Fruit fly (Drosophila melanogaster) whole organism, wandering third instar larva: ENCODE results near the gene Polr1D.
A peak's percentile ranks its signal among the peaks of the same experiment; 100 is the strongest.

ENCODE experiments used
- Abd-B ChIP-seq: fragments of >200 bp; optimal IDR thresholded peaks from 2 replicates; lab custom pipeline; 2017; ENCODE audit warnings: missing biosample characterization, missing genetic modification characterization
- CG32264 ChIP-seq: fragments of 200-800 bp; sonication (Bioruptor generic); optimal IDR thresholded peaks from 2 replicates; lab custom pipeline; 2016; ENCODE audit warnings: missing biosample characterization, missing genetic modification characterization
- CG9705 ChIP-seq: fragments of 200-800 bp; sonication (Bioruptor generic); optimal IDR thresholded peaks from 2 replicates; lab custom pipeline; 2018; ENCODE audit warnings: missing biosample characterization, mild to moderate bottlenecking, missing genetic modification characterization
- CrebA ChIP-seq: fragments of 200-800 bp; sonication (Bioruptor generic); optimal IDR thresholded peaks from 2 replicates; lab custom pipeline; 2016; ENCODE audit warnings: missing biosample characterization, mild to moderate bottlenecking, missing genetic modification characterization, borderline replicate concordance
- Dfd ChIP-seq: fragments of >200 bp; optimal IDR thresholded peaks from 2 replicates; lab custom pipeline; 2017; ENCODE audit warnings: missing biosample characterization, missing genetic modification characterization
- Dif ChIP-seq: fragments of 200-275, 200-300 bp; sonication (Bioruptor generic); optimal IDR thresholded peaks from 2 replicates; lab custom pipeline; 2018; ENCODE audit warnings: missing biosample characterization, missing genetic modification characterization; ENCODE audit not compliant: partially characterized antibody
- GATAd ChIP-seq: sonication (Bioruptor generic); optimal IDR thresholded peaks from 2 replicates; lab custom pipeline; 2016; ENCODE audit warnings: missing biosample characterization, missing genetic modification characterization
- HLH106 ChIP-seq: fragments of 200-800 bp; optimal IDR thresholded peaks from 3 replicates; lab custom pipeline; 2019; ENCODE audit warnings: missing biosample characterization, mild to moderate bottlenecking, missing genetic modification characterization, moderate library complexity
- Hnf4 ChIP-seq: fragments of 200-800 bp; sonication (Bioruptor generic); optimal IDR thresholded peaks from 2 replicates; lab custom pipeline; 2016; ENCODE audit warnings: missing biosample characterization, mild to moderate bottlenecking, missing genetic modification characterization
- Hr78 ChIP-seq: fragments of >200 bp; optimal IDR thresholded peaks from 2 replicates; lab custom pipeline; 2017; ENCODE audit warnings: missing biosample characterization, missing genetic modification characterization
- Hr83 ChIP-seq: fragments of 200-300 bp; sonication (Bioruptor generic); optimal IDR thresholded peaks from 2 replicates; lab custom pipeline; 2016; ENCODE audit warnings: missing biosample characterization, mild to moderate bottlenecking, missing genetic modification characterization, moderate library complexity; ENCODE audit not compliant: poor library complexity, severe bottlenecking
- Jra ChIP-seq: sonication (Bioruptor generic); optimal IDR thresholded peaks from 2 replicates; lab custom pipeline; 2016; ENCODE audit warnings: missing biosample characterization, missing genetic modification characterization
- Mio ChIP-seq: sonication (Bioruptor generic); optimal IDR thresholded peaks from 2 replicates; lab custom pipeline; 2016; ENCODE audit warnings: missing biosample characterization, missing genetic modification characterization
- Myc ChIP-seq: fragments of >200 bp; optimal IDR thresholded peaks from 2 replicates; lab custom pipeline; 2017
- N ChIP-seq: fragments of >200 bp; optimal IDR thresholded peaks from 2 replicates; lab custom pipeline; 2018; ENCODE audit warnings: missing biosample characterization, missing external identifiers, missing genetic modification characterization
- OdsH ChIP-seq: fragments of 200-800 bp; sonication (Bioruptor generic); optimal IDR thresholded peaks from 2 replicates; lab custom pipeline; 2016; ENCODE audit warnings: missing biosample characterization, mild to moderate bottlenecking, missing genetic modification characterization
- Rel ChIP-seq, 2 experiments: fragments of 200-800 bp; sonication (Bioruptor generic) in 1 of 2; optimal IDR thresholded peaks; 2 replicates in 1 of 2; 3 replicates in 1 of 2; lab custom pipeline; 2016 to 2019; ENCODE audit warnings: mild to moderate bottlenecking in 2 of 2, missing biosample characterization in 2 of 2, missing genetic modification characterization in 2 of 2, moderate library complexity in 1 of 2
- Sp1 ChIP-seq: fragments of 200-800 bp; sonication (Bioruptor generic); optimal IDR thresholded peaks from 3 replicates; lab custom pipeline; 2019; ENCODE audit warnings: missing biosample characterization, mild to moderate bottlenecking, missing genetic modification characterization, moderate library complexity
- Vsx2 ChIP-seq: fragments of 200-300, 225-300 bp; sonication (Bioruptor generic); optimal IDR thresholded peaks from 2 replicates; lab custom pipeline; 2018; ENCODE audit warnings: missing biosample characterization, missing genetic modification characterization; ENCODE audit not compliant: partially characterized antibody
- br ChIP-seq: fragments of 200-800 bp; sonication (Bioruptor generic); optimal IDR thresholded peaks from 2 replicates; lab custom pipeline; 2016; ENCODE audit warnings: missing biosample characterization, missing genetic modification characterization
- brk ChIP-seq: fragments of 200-800 bp; sonication (Bioruptor generic); optimal IDR thresholded peaks from 2 replicates; lab custom pipeline; 2016; ENCODE audit warnings: missing biosample characterization, mild to moderate bottlenecking, missing genetic modification characterization
- dl ChIP-seq, 2 experiments: fragments of 175-275, 200-275 bp in 1 of 2; fragments of 200-275 bp in 1 of 2; sonication (Bioruptor generic); optimal IDR thresholded peaks; lab custom pipeline; 2018; ENCODE audit warnings: mild to moderate bottlenecking in 2 of 2, missing biosample characterization in 2 of 2, missing genetic modification characterization in 2 of 2, moderate library complexity in 2 of 2; ENCODE audit not compliant: partially characterized antibody in 2 of 2, insufficient read depth in 1 of 2
- dmrt93B ChIP-seq: fragments of 200-800 bp; sonication (Bioruptor generic); optimal IDR thresholded peaks from 2 replicates; lab custom pipeline; 2018; ENCODE audit warnings: missing biosample characterization, mild to moderate bottlenecking, missing genetic modification characterization
- dsf ChIP-seq: sonication (Bioruptor generic); optimal IDR thresholded peaks from 2 replicates; lab custom pipeline; 2016; ENCODE audit warnings: missing biosample characterization, missing genetic modification characterization, borderline replicate concordance
- ey ChIP-seq: fragments of 200-800 bp; sonication (Bioruptor generic); optimal IDR thresholded peaks from 2 replicates; lab custom pipeline; 2016; ENCODE audit warnings: missing biosample characterization, missing genetic modification characterization
- foxo ChIP-seq, 2 experiments: fragments of 200-800 bp; sonication (Bioruptor generic); optimal IDR thresholded peaks; 2 replicates in 1 of 2; 3 replicates in 1 of 2; lab custom pipeline; 2016 to 2017; ENCODE audit warnings: missing biosample characterization in 2 of 2, missing genetic modification characterization in 2 of 2
- fru ChIP-seq: fragments of 200-800 bp; sonication (Bioruptor generic); optimal IDR thresholded peaks from 3 replicates; lab custom pipeline; 2016; ENCODE audit warnings: missing biosample characterization, mild to moderate bottlenecking, missing genetic modification characterization
- h ChIP-seq: fragments of 200-800 bp; sonication (Bioruptor generic); optimal IDR thresholded peaks from 3 replicates; lab custom pipeline; 2016; ENCODE audit warnings: missing biosample characterization, mild to moderate bottlenecking, missing genetic modification characterization
- jim ChIP-seq: fragments of 175-275, 200-325 bp; sonication (Bioruptor generic); optimal IDR thresholded peaks from 2 replicates; lab custom pipeline; 2016; ENCODE audit warnings: missing biosample characterization, mild to moderate bottlenecking, missing genetic modification characterization
- lola ChIP-seq: fragments of >200 bp; optimal IDR thresholded peaks from 2 replicates; lab custom pipeline; 2017; ENCODE audit warnings: missing biosample characterization, missing genetic modification characterization
- pan ChIP-seq: fragments of >200 bp; optimal IDR thresholded peaks from 2 replicates; lab custom pipeline; 2017
- psq ChIP-seq: fragments of 200-800 bp; sonication (Bioruptor generic); optimal IDR thresholded peaks from 3 replicates; lab custom pipeline; 2017; ENCODE audit warnings: missing biosample characterization, mild to moderate bottlenecking, missing genetic modification characterization, moderate library complexity
- rgr ChIP-seq: fragments of 200-800 bp; sonication (Bioruptor generic); optimal IDR thresholded peaks from 3 replicates; lab custom pipeline; 2016; ENCODE audit warnings: missing biosample characterization, mild to moderate bottlenecking, missing genetic modification characterization
- sage ChIP-seq: fragments of 200-800 bp; sonication (Bioruptor generic); optimal IDR thresholded peaks from 2 replicates; lab custom pipeline; 2016; ENCODE audit warnings: missing biosample characterization, mild to moderate bottlenecking, missing genetic modification characterization
- sv ChIP-seq: fragments of 200-800 bp; sonication (Bioruptor generic); optimal IDR thresholded peaks from 3 replicates; lab custom pipeline; 2016; ENCODE audit warnings: missing biosample characterization, missing genetic modification characterization
- tai ChIP-seq: sonication (Bioruptor generic); optimal IDR thresholded peaks from 2 replicates; lab custom pipeline; 2016; ENCODE audit warnings: missing biosample characterization, missing genetic modification characterization
- usp ChIP-seq: fragments of >200 bp; optimal IDR thresholded peaks from 2 replicates; lab custom pipeline; 2017; ENCODE audit warnings: missing biosample characterization, missing genetic modification characterization
- woc ChIP-seq: sonication (Bioruptor generic); optimal IDR thresholded peaks from 2 replicates; lab custom pipeline; 2016; ENCODE audit warnings: missing biosample characterization, mild to moderate bottlenecking, missing genetic modification characterization

The Polr1D gene

dm6 chr2L:19134814-19135523 is at the start of gene Polr1D:
Gene Polr1D (minus strand): TSS chr2L:19135233.
- TF ChIP-seq HLH106 (tag; lab: Kevin White, UChicago) (no peak), Abd-B (GFP tag; lab: Kevin White, UChicago) (no peak), foxo (GFP tag; optimal IDR thresholded peaks at IDR 0.05; lab: Kevin White, UChicago) (peak in 1 of 2 experiments; percentile 52), GATAd (GFP tag; lab: Kevin White, UChicago) (no peak), N (GFP tag; lab: Kevin White, UChicago) (no peak), CG32264 (GFP tag; lab: Kevin White, UChicago) (no peak), dsf (GFP tag; lab: Kevin White, UChicago) (no peak), sage (GFP tag; lab: Kevin White, UChicago) (no peak), sv (no peak), Jra (GFP tag; lab: Kevin White, UChicago) (peak; percentile 88), psq (GFP tag; lab: Kevin White, UChicago) (peak; percentile 72), OdsH (GFP tag; lab: Kevin White, UChicago) (no peak), fru (GFP tag; lab: Kevin White, UChicago) (peak; percentile 17), jim (GFP tag; lab: Kevin White, UChicago) (no peak), ey (no peak), dmrt93B (no peak), Sp1 (GFP tag; lab: Kevin White, UChicago) (peak; percentile 27), Mio (GFP tag; lab: Kevin White, UChicago) (no peak), pan (no peak), br (peak; percentile 63), woc (GFP tag; lab: Kevin White, UChicago) (peak; percentile 70), Hr78 (GFP tag; lab: Kevin White, UChicago) (no peak), Vsx2 (GFP tag; lab: Kevin White, UChicago) (no peak), usp (no peak), lola (GFP tag; lab: Kevin White, UChicago) (no peak), Rel (GFP tag; optimal IDR thresholded peaks at IDR 0.05; lab: Kevin White, UChicago) (no peak), Rel (tag; optimal IDR thresholded peaks at IDR 0.05; lab: Kevin White, UChicago) (peak; percentile 49), Myc (lab: Kevin White, UChicago) (no peak), h (peak; percentile 12), CrebA (GFP tag; lab: Kevin White, UChicago) (no peak), tai (GFP tag; lab: Kevin White, UChicago) (no peak), Hr83 (GFP tag; lab: Kevin White, UChicago) (no peak), Hnf4 (GFP tag; lab: Kevin White, UChicago) (peak; percentile 29), Dfd (no peak), dl (GFP tag; optimal IDR thresholded peaks at IDR 0.05; lab: Kevin White, UChicago; ENCODE audit: insufficient read depth in 1 of 2, partially characterized antibody in 2 of 2) (no peak), rgr (GFP tag; lab: Kevin White, UChicago) (no peak), CG9705 (no peak), brk (no peak), Dif (GFP tag; lab: Kevin White, UChicago) (peak; percentile 45)

DNA sequence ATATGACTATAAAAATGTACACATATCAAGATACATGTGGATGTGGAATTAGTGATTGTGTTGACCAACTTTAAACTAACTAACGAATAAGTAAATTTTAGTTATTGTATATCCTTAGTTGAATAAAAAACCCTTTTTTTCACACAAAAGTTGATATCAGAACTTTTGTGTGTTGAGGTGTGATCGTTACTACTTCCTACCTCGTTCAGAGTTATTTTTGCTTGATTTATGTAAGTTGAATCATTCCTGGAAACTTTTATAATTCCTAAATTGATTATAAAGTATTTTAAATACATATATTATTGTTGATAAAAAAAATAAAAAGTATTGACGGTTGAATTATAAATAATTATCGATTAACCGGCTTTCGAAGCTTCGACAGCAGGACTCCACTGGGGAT is 48.7 kb upstream of the Polr1D start, which contains the start of gene CG46059:
Gene CG46059 (minus strand): TSS at position 101 of the 400 bp plus-strand sequence.
- TF ChIP-seq dmrt93B: no peak
- no peak for TF ChIP-seq CG32264 (GFP tag; lab: Kevin White, UChicago)
- TF ChIP-seq usp: no peak
- TF ChIP-seq Mio (GFP tag; lab: Kevin White, UChicago): no peak
- no peak for TF ChIP-seq Abd-B (GFP tag; lab: Kevin White, UChicago)
- TF ChIP-seq h: no peak
- no peak for TF ChIP-seq Dfd
- no peak for TF ChIP-seq sage (GFP tag; lab: Kevin White, UChicago)
- no peak for TF ChIP-seq N (GFP tag; lab: Kevin White, UChicago)
- no peak for TF ChIP-seq Sp1 (GFP tag; lab: Kevin White, UChicago)
- no peak for TF ChIP-seq CG9705
- TF ChIP-seq brk: no peak
